4 fruit fly cellular contexts compared by ENCODE assay signal in genomic region chr2L:1649244-1649827, dm6.
A peak's percentile ranks its signal among the peaks of the same experiment; 100 is the strongest.
TF ChIP-seq lines count a peak whose summit lies in the region.

No protein-coding gene starts in this region.

TF ChIP-seq in whole organism, adult, 20 proteins besides CTCF, POLR2A, EP300 and RAD21 (continued from another document):
- TF ChIP-seq Crg-1 (GFP tag; optimal IDR thresholded peaks at IDR 0.05; lab: Kevin White, UChicago): no peak

TF ChIP-seq in whole organism, embryonic, 481 proteins besides CTCF, POLR2A, EP300 and RAD21 (continued from another document and continues in another):
- TF ChIP-seq odd (GFP tag; optimal IDR thresholded peaks at IDR 0.05; lab: Kevin White, UChicago) (peak; percentile 93), CG31224 (GFP tag; IDR thresholded peaks at IDR 0.05; lab: Robert Waterston, UW) (peak; percentile 79), CG43689 (GFP tag; IDR thresholded peaks at IDR 0.05; lab: Robert Waterston, UW) (peak; percentile 80), kni (GFP tag; optimal IDR thresholded peaks at IDR 0.05; lab: Kevin White, UChicago) (peak; percentile 36), trh (GFP tag; optimal IDR thresholded peaks at IDR 0.05; lab: Kevin White, UChicago) (peak; percentile 56), Dip2 (GFP tag; IDR thresholded peaks at IDR 0.05; lab: Robert Waterston, UW) (peak; percentile 58; the same call in 1 of the 2 replicates), CG2129 (GFP tag; IDR thresholded peaks at IDR 0.05; lab: Robert Waterston, UW; ENCODE audit: partially characterized antibody) (no peak), tna (GFP tag; IDR thresholded peaks at IDR 0.05; lab: Robert Waterston, UW; ENCODE audit: partially characterized antibody) (peak; percentile 61; the same call in 1 of the 2 replicates), Ets65A (GFP tag; lab: Kevin White, UChicago) (peak; percentile 84), tll (GFP tag; optimal IDR thresholded peaks at IDR 0.05; lab: Kevin White, UChicago) (no peak), CG6272 (GFP tag; IDR thresholded peaks at IDR 0.05; lab: Robert Waterston, UW) (peak; percentile 90), CG32532 (GFP tag; IDR thresholded peaks at IDR 0.05; lab: Robert Waterston, UW) (peak; percentile 76), chif (GFP tag; optimal IDR thresholded peaks at IDR 0.05; lab: Kevin White, UChicago) (peak in 1 of 2 experiments; percentile 57), CG7963 (GFP tag; IDR thresholded peaks at IDR 0.05; lab: Robert Waterston, UW; ENCODE audit: partially characterized antibody) (no peak), CrebB (tag; optimal IDR thresholded peaks at IDR 0.05; lab: Kevin White, UChicago) (peak; percentile 74), slp2 (GFP tag; optimal IDR thresholded peaks at IDR 0.05; lab: Kevin White, UChicago) (peak; percentile 4), Atf6 (GFP tag; IDR thresholded peaks at IDR 0.05; lab: Robert Waterston, UW) (peak; percentile 88), CG17186 (GFP tag; optimal IDR thresholded peaks at IDR 0.05; lab: Kevin White, UChicago) (no peak), CG9817 (tag; optimal IDR thresholded peaks at IDR 0.05; lab: Kevin White, UChicago) (peak; percentile 79), tx (GFP tag; optimal IDR thresholded peaks at IDR 0.05; lab: Kevin White, UChicago) (peak; percentile 45), Opbp (GFP tag; IDR thresholded peaks at IDR 0.05; lab: Robert Waterston, UW; ENCODE audit: partially characterized antibody) (peak; percentile 32; the same call in 1 of the 3 replicates), CG30403 (GFP tag; optimal IDR thresholded peaks at IDR 0.05; lab: Kevin White, UChicago) (peak; percentile 85), schlank (tag; optimal IDR thresholded peaks at IDR 0.05; lab: Kevin White, UChicago) (peak; percentile 13), CG14441 (GFP tag; IDR thresholded peaks at IDR 0.05; lab: Robert Waterston, UW) (peak; percentile 96), CG1529 (GFP tag; optimal IDR thresholded peaks at IDR 0.05; lab: Kevin White, UChicago) (peak; percentile 33), mirr (GFP tag; optimal IDR thresholded peaks at IDR 0.05; lab: Kevin White, UChicago) (no peak), CG3163 (GFP tag; optimal IDR thresholded peaks at IDR 0.05; lab: Kevin White, UChicago) (no peak), CG10267 (tag; optimal IDR thresholded peaks at IDR 0.05; lab: Kevin White, UChicago) (peak; percentile 91), CG14860 (GFP tag; IDR thresholded peaks at IDR 0.05; lab: Robert Waterston, UW; ENCODE audit: partially characterized antibody) (no peak), fd64A (GFP tag; optimal IDR thresholded peaks at IDR 0.05; lab: Kevin White, UChicago) (no peak), BtbVII (GFP tag; optimal IDR thresholded peaks at IDR 0.05; lab: Kevin White, UChicago) (peak; percentile 94), wdn (GFP tag; IDR thresholded peaks at IDR 0.05; lab: Robert Waterston, UW) (peak; percentile 88), caup (GFP tag; optimal IDR thresholded peaks at IDR 0.05; lab: Kevin White, UChicago; ENCODE audit: severe bottlenecking) (peak; percentile 80), D (optimal IDR thresholded peaks at IDR 0.05; lab: Kevin White, UChicago) (no peak), D (GFP tag; optimal IDR thresholded peaks at IDR 0.05; lab: Kevin White, UChicago) (peak; percentile 93), Gsc (GFP tag; IDR thresholded peaks at IDR 0.05; lab: Robert Waterston, UW) (peak; percentile 72), CG31388 (GFP tag; optimal IDR thresholded peaks at IDR 0.05; lab: Kevin White, UChicago) (no peak), CG7928 (GFP tag; optimal IDR thresholded peaks at IDR 0.05; lab: Kevin White, UChicago) (peak; percentile 28), CG12659 (GFP tag; optimal IDR thresholded peaks at IDR 0.05; lab: Kevin White, UChicago) (peak; percentile 96), CG7839 (tag; optimal IDR thresholded peaks at IDR 0.05; lab: Kevin White, UChicago) (peak; percentile 97), insv (GFP tag; optimal IDR thresholded peaks at IDR 0.05; lab: Kevin White, UChicago) (no peak), grau (tag; optimal IDR thresholded peaks at IDR 0.05; lab: Kevin White, UChicago) (peak; percentile 92)

TF ChIP-seq in whole organism, prepupa, 60 proteins besides CTCF, POLR2A, EP300 and RAD21 (continued from another document):
- TF ChIP-seq spab (GFP tag; optimal IDR thresholded peaks at IDR 0.05; lab: Kevin White, UChicago) (no peak), CG15336 (GFP tag; IDR thresholded peaks at IDR 0.05; lab: Robert Waterston, UW) (peak; percentile 70), CG8119 (GFP tag; IDR thresholded peaks at IDR 0.05; lab: Robert Waterston, UW) (peak; percentile 60), Eip93F (GFP tag; optimal IDR thresholded peaks at IDR 0.05; lab: Kevin White, UChicago) (peak; percentile 36), fkh (GFP tag; optimal IDR thresholded peaks at IDR 0.05; lab: Kevin White, UChicago) (no peak), Met (GFP tag; optimal IDR thresholded peaks at IDR 0.05; lab: Kevin White, UChicago) (peak; percentile 54), fd59A (GFP tag; optimal IDR thresholded peaks at IDR 0.05; lab: Kevin White, UChicago) (no peak), CG11762 (GFP tag; optimal IDR thresholded peaks at IDR 0.05; lab: Kevin White, UChicago; ENCODE audit: insufficient read depth) (peak; percentile 55), Sox102F (GFP tag; optimal IDR thresholded peaks at IDR 0.05; lab: Kevin White, UChicago) (peak; percentile 60), dsx (GFP tag; optimal IDR thresholded peaks at IDR 0.05; lab: Kevin White, UChicago; ENCODE audit: poor library complexity, severe bottlenecking) (peak; percentile 7), CG8319 (GFP tag; optimal IDR thresholded peaks at IDR 0.05; lab: Kevin White, UChicago) (peak; percentile 65), CG4318 (GFP tag; optimal IDR thresholded peaks at IDR 0.05; lab: Kevin White, UChicago) (peak; percentile 29), pdm3 (GFP tag; optimal IDR thresholded peaks at IDR 0.05; lab: Kevin White, UChicago) (peak; percentile 69), Smox (GFP tag; optimal IDR thresholded peaks at IDR 0.05; lab: Kevin White, UChicago) (peak; percentile 26), lz (GFP tag; optimal IDR thresholded peaks at IDR 0.05; lab: Kevin White, UChicago) (peak; percentile 47), CG31627 (GFP tag; optimal IDR thresholded peaks at IDR 0.05; lab: Kevin White, UChicago) (peak; percentile 45), eg (GFP tag; IDR thresholded peaks at IDR 0.05; lab: Robert Waterston, UW) (peak; percentile 74; the same call in 2 of the 3 replicates), acj6 (GFP tag; optimal IDR thresholded peaks at IDR 0.05; lab: Kevin White, UChicago) (peak; percentile 32), esn (GFP tag; optimal IDR thresholded peaks at IDR 0.05; lab: Kevin White, UChicago) (peak; percentile 70), salr (GFP tag; optimal IDR thresholded peaks at IDR 0.05; lab: Kevin White, UChicago) (peak in 1 of 2 experiments; percentile 3), svp (GFP tag; lab: Kevin White, UChicago) (peak; percentile 47), Eip78C (GFP tag; lab: Kevin White, UChicago) (peak; percentile 71), CG16779 (tag; optimal IDR thresholded peaks at IDR 0.05; lab: Kevin White, UChicago) (no peak), OdsH (GFP tag; optimal IDR thresholded peaks at IDR 0.05; lab: Kevin White, UChicago) (peak; percentile 72), Sox15 (GFP tag; optimal IDR thresholded peaks at IDR 0.05; lab: Kevin White, UChicago) (peak; percentile 54), Hr4 (GFP tag; optimal IDR thresholded peaks at IDR 0.05; lab: Kevin White, UChicago) (peak; percentile 52), cyc (GFP tag; optimal IDR thresholded peaks at IDR 0.05; lab: Kevin White, UChicago) (peak; percentile 47), CG6792 (GFP tag; optimal IDR thresholded peaks at IDR 0.05; lab: Kevin White, UChicago) (peak; percentile 56), CG32006 (GFP tag; optimal IDR thresholded peaks at IDR 0.05; lab: Kevin White, UChicago) (peak; percentile 50), net (GFP tag; optimal IDR thresholded peaks at IDR 0.05; lab: Kevin White, UChicago) (peak; percentile 48), Lpt (GFP tag; optimal IDR thresholded peaks at IDR 0.05; lab: Kevin White, UChicago) (peak; percentile 43), CG10631 (GFP tag; optimal IDR thresholded peaks at IDR 0.05; lab: Kevin White, UChicago) (peak; percentile 55), ss (GFP tag; optimal IDR thresholded peaks at IDR 0.05; lab: Kevin White, UChicago) (peak in 1 of 2 experiments; percentile 8), dac (GFP tag; optimal IDR thresholded peaks at IDR 0.05; lab: Kevin White, UChicago) (peak; percentile 40), Blimp-1 (GFP tag; optimal IDR thresholded peaks at IDR 0.05; lab: Kevin White, UChicago) (peak; percentile 23), CG11902 (GFP tag; optimal IDR thresholded peaks at IDR 0.05; lab: Kevin White, UChicago) (peak; percentile 77), CG3032 (tag; optimal IDR thresholded peaks at IDR 0.05; lab: Kevin White, UChicago) (peak; percentile 70), CG34406 (GFP tag; optimal IDR thresholded peaks at IDR 0.05; lab: Kevin White, UChicago) (no peak), Hr38 (GFP tag; optimal IDR thresholded peaks at IDR 0.05; lab: Kevin White, UChicago) (no peak), Gug (GFP tag; IDR thresholded peaks at IDR 0.05; lab: Robert Waterston, UW) (peak; percentile 78), vri (GFP tag; optimal IDR thresholded peaks at IDR 0.05; lab: Kevin White, UChicago) (peak; percentile 66)
TF ChIP-seq in whole organism, prepupa: peak in this region for 49.

TF ChIP-seq in whole organism, wandering third instar larva, 38 proteins besides CTCF, POLR2A, EP300 and RAD21 (continued from another document):
- TF ChIP-seq dmrt93B (GFP tag; optimal IDR thresholded peaks at IDR 0.05; lab: Kevin White, UChicago): peak; percentile 76
- TF ChIP-seq woc (GFP tag; optimal IDR thresholded peaks at IDR 0.05; lab: Kevin White, UChicago): no peak
- peak; percentile 12 for TF ChIP-seq Hr83 (GFP tag; optimal IDR thresholded peaks at IDR 0.05; lab: Kevin White, UChicago; ENCODE audit: poor library complexity, severe bottlenecking)
- no peak for TF ChIP-seq pan (optimal IDR thresholded peaks at IDR 0.05; lab: Kevin White, UChicago)
